Fruit fly (Drosophila melanogaster): ENCODE measurements around the gene Amnionless.
A peak's percentile ranks its signal among the peaks of the same experiment; 100 is the strongest.

Gene Amnionless

dm6 chr2L:297480-298284 is 8.7 kb upstream of the Amnionless start, which contains the start of gene Pi3K21B (continued):
- TF ChIP-seq CG14014 (GFP tag; IDR thresholded peaks at IDR 0.05) (peak; percentile 84), CG9932 (GFP tag; IDR thresholded peaks at IDR 0.05) (peak; percentile 97), CG32532 (GFP tag; IDR thresholded peaks at IDR 0.05) (peak; percentile 86), BtbVII (GFP tag; optimal IDR thresholded peaks at IDR 0.05) (peak; percentile 73), CG17328 (GFP tag; IDR thresholded peaks at IDR 0.05) (peak; percentile 75; the same call in 1 of the 2 replicates), CG17186 (GFP tag; optimal IDR thresholded peaks at IDR 0.05) (peak; percentile 87), Hr51 (GFP tag; optimal IDR thresholded peaks at IDR 0.05) (peak; percentile 87 to 94), CG8944 (GFP tag; optimal IDR thresholded peaks at IDR 0.05) (peak; percentile 93)

dm6 chr2L:294452-295362 is 5.8 kb upstream of the Amnionless start, which contains the start of the genes U2af38 and Stip1:
Gene U2af38, minus strand, starts transcription at chr2L:294681.
Gene Stip1, plus strand, starts transcription at chr2L:295122.
- no peak; the same call in 2 of the 3 replicates for TF ChIP-seq mld (GFP tag; IDR thresholded peaks at IDR 0.05; ENCODE audit: partially characterized antibody)
- TF ChIP-seq CG17328 (GFP tag; IDR thresholded peaks at IDR 0.05) = no peak
- TF ChIP-seq fu2 (GFP tag; optimal IDR thresholded peaks at IDR 0.05) = no peak
- no peak for TF ChIP-seq Blimp-1 (GFP tag; optimal IDR thresholded peaks at IDR 0.05)
- peak; percentile 54 for TF ChIP-seq CG2120 (GFP tag; optimal IDR thresholded peaks at IDR 0.05)
- no peak for TF ChIP-seq CG17359 (tag; optimal IDR thresholded peaks at IDR 0.05)
- no peak for TF ChIP-seq al (GFP tag; IDR thresholded peaks at IDR 0.05)
- no peak for TF ChIP-seq CG10274 (GFP tag; optimal IDR thresholded peaks at IDR 0.05)
- no peak for TF ChIP-seq CG31224 (GFP tag; IDR thresholded peaks at IDR 0.05)
- TF ChIP-seq Abd-B (GFP tag; optimal IDR thresholded peaks at IDR 0.05) = no peak
- TF ChIP-seq CG7357 (GFP tag; IDR thresholded peaks at IDR 0.05) = no peak
- no peak for TF ChIP-seq Gug (GFP tag; IDR thresholded peaks at IDR 0.05)
- TF ChIP-seq chm (GFP tag; IDR thresholded peaks at IDR 0.05) = no peak
- TF ChIP-seq H2.0 (GFP tag; IDR thresholded peaks at IDR 0.05) = no peak
- peak; percentile 38 for TF ChIP-seq CG9797 (GFP tag; optimal IDR thresholded peaks at IDR 0.05)
- TF ChIP-seq CG16815 (GFP tag; optimal IDR thresholded peaks at IDR 0.05) = no peak
- TF ChIP-seq klu (GFP tag; IDR thresholded peaks at IDR 0.05) = no peak
- TF ChIP-seq phol (tag; optimal IDR thresholded peaks at IDR 0.05) = peak; percentile 50
- TF ChIP-seq sisA (GFP tag; IDR thresholded peaks at IDR 0.05) = no peak
- no peak for TF ChIP-seq btn (GFP tag; optimal IDR thresholded peaks at IDR 0.05)
- TF ChIP-seq B-H2 (GFP tag; optimal IDR thresholded peaks at IDR 0.05) = peak; percentile 80
- peak; percentile 84 for TF ChIP-seq YL-1 (GFP tag; optimal IDR thresholded peaks at IDR 0.05)
- TF ChIP-seq Dek (tag; optimal IDR thresholded peaks at IDR 0.05) = peak; percentile 14
- no peak for TF ChIP-seq p53 (GFP tag; optimal IDR thresholded peaks at IDR 0.05)
- no peak for TF ChIP-seq pho (GFP tag; optimal IDR thresholded peaks at IDR 0.05)
- peak; percentile 2 for TF ChIP-seq CG18599 (GFP tag; optimal IDR thresholded peaks at IDR 0.05)
- TF ChIP-seq ac (GFP tag; optimal IDR thresholded peaks at IDR 0.05) = no peak
- TF ChIP-seq Usf (GFP tag; optimal IDR thresholded peaks at IDR 0.05) = no peak
- TF ChIP-seq chinmo (GFP tag; IDR thresholded peaks at IDR 0.05; ENCODE audit: partially characterized antibody) = no peak
- no peak for TF ChIP-seq schlank (tag; optimal IDR thresholded peaks at IDR 0.05)
- no peak for TF ChIP-seq sens-2 (GFP tag; IDR thresholded peaks at IDR 0.05)
- no peak for TF ChIP-seq cwo (GFP tag; optimal IDR thresholded peaks at IDR 0.05)
- TF ChIP-seq CG3847 (GFP tag; IDR thresholded peaks at IDR 0.05) = peak; percentile 55
- TF ChIP-seq eyg (GFP tag; optimal IDR thresholded peaks at IDR 0.05) = no peak
- TF ChIP-seq fd96Cb (tag; optimal IDR thresholded peaks at IDR 0.05) = no peak
- no peak for TF ChIP-seq Atf-2 (GFP tag; optimal IDR thresholded peaks at IDR 0.05)
- TF ChIP-seq CG15696 (tag; optimal IDR thresholded peaks at IDR 0.05) = no peak
- TF ChIP-seq CG13894 (tag; optimal IDR thresholded peaks at IDR 0.05) = peak; percentile 63
- TF ChIP-seq CG10959 (GFP tag; IDR thresholded peaks at IDR 0.05) = no peak
